Fruit fly (Drosophila melanogaster): ENCODE data around the gene CG13693.
A peak's percentile ranks its signal among the peaks of the same experiment; 100 is the strongest.

CG13693 gene

dm6 chr2L:273603-274002 is 41.3 kb downstream of the CG13693 start, which contains the start of the genes mbm and CG11555 (continued):
- no peak for TF ChIP-seq Ets65A (GFP tag)
- peak; percentile 10 for TF ChIP-seq gcm (GFP tag; optimal IDR thresholded peaks at IDR 0.05)
- TF ChIP-seq insv (GFP tag; optimal IDR thresholded peaks at IDR 0.05), result peak in 1 of 2 experiments; percentile 25
- TF ChIP-seq NfI (GFP tag; optimal IDR thresholded peaks at IDR 0.05), result peak; percentile 24
- no peak for TF ChIP-seq CG2875 (GFP tag; optimal IDR thresholded peaks at IDR 0.05)
- TF ChIP-seq ham (GFP tag; IDR thresholded peaks at IDR 0.05), result no peak
- peak; percentile 74 for TF ChIP-seq Dll (GFP tag; IDR thresholded peaks at IDR 0.05; ENCODE audit: partially characterized antibody)
- TF ChIP-seq Nf-YB (GFP tag; optimal IDR thresholded peaks at IDR 0.05), result peak; percentile 44
- no peak for TF ChIP-seq caup (GFP tag; optimal IDR thresholded peaks at IDR 0.05; ENCODE audit: severe bottlenecking)
- peak; percentile 49 for TF ChIP-seq CG11504 (tag; optimal IDR thresholded peaks at IDR 0.05)
- TF ChIP-seq CG3281 (GFP tag; optimal IDR thresholded peaks at IDR 0.05), result peak; percentile 47
- TF ChIP-seq CG12659 (GFP tag; optimal IDR thresholded peaks at IDR 0.05), result peak; percentile 45
- no peak for TF ChIP-seq psq (GFP tag; optimal IDR thresholded peaks at IDR 0.05)
- TF ChIP-seq vvl (GFP tag; IDR thresholded peaks at IDR 0.05), result no peak
- peak; percentile 84 for TF ChIP-seq dm (GFP tag; optimal IDR thresholded peaks at IDR 0.05)
- TF ChIP-seq CG15514 (GFP tag; optimal IDR thresholded peaks at IDR 0.05), result peak; percentile 55
- peak; percentile 46 for TF ChIP-seq CG2712 (tag; optimal IDR thresholded peaks at IDR 0.05)
- peak; percentile 33 for TF ChIP-seq HmgZ (tag; optimal IDR thresholded peaks at IDR 0.05)
- no peak for TF ChIP-seq CG16863 (GFP tag; optimal IDR thresholded peaks at IDR 0.05)
- no peak for TF ChIP-seq CG33213 (GFP tag; optimal IDR thresholded peaks at IDR 0.05)
- no peak for TF ChIP-seq TFAM (GFP tag; optimal IDR thresholded peaks at IDR 0.05)
- TF ChIP-seq Nf-YC (tag; optimal IDR thresholded peaks at IDR 0.05), result peak; percentile 74
- TF ChIP-seq CG10267 (tag; optimal IDR thresholded peaks at IDR 0.05), result peak; percentile 6
- TF ChIP-seq peb (GFP tag; IDR thresholded peaks at IDR 0.05), result no peak
- peak; percentile 25 for TF ChIP-seq Fer3 (tag; optimal IDR thresholded peaks at IDR 0.05)
- no peak for TF ChIP-seq Gug (GFP tag; IDR thresholded peaks at IDR 0.05)
- no peak for TF ChIP-seq CG13624 (GFP tag; optimal IDR thresholded peaks at IDR 0.05)
- peak; percentile 66 for TF ChIP-seq YL-1 (GFP tag; optimal IDR thresholded peaks at IDR 0.05)
- no peak for TF ChIP-seq Optix (GFP tag; IDR thresholded peaks at IDR 0.05)
- TF ChIP-seq CG14860 (GFP tag; IDR thresholded peaks at IDR 0.05; ENCODE audit: partially characterized antibody), result peak; percentile 32; the same call in 1 of the 3 replicates
- peak; percentile 61 for TF ChIP-seq CG8924 (tag; optimal IDR thresholded peaks at IDR 0.05)
- peak in 1 of 2 experiments; percentile 19 for TF ChIP-seq dpn (GFP tag; optimal IDR thresholded peaks at IDR 0.05)
- TF ChIP-seq Fer1 (GFP tag; optimal IDR thresholded peaks at IDR 0.05), result peak; percentile 49
- TF ChIP-seq CG4617 (GFP tag; optimal IDR thresholded peaks at IDR 0.05; ENCODE audit: borderline replicate concordance), result peak; percentile 10
- peak; percentile 41 for TF ChIP-seq PHDP (tag; optimal IDR thresholded peaks at IDR 0.05)
- no peak for TF ChIP-seq toy (GFP tag; IDR thresholded peaks at IDR 0.05)
- no peak for TF ChIP-seq Gsc (GFP tag; IDR thresholded peaks at IDR 0.05)
- TF ChIP-seq Elba2 (GFP tag; optimal IDR thresholded peaks at IDR 0.05), result no peak
- TF ChIP-seq CG4282 (GFP tag; optimal IDR thresholded peaks at IDR 0.05), result no peak
- peak; percentile 25; the same call in 1 of the 2 replicates for TF ChIP-seq slbo (GFP tag; IDR thresholded peaks at IDR 0.05)
- TF ChIP-seq CG9876 (GFP tag; optimal IDR thresholded peaks at IDR 0.05), result no peak
- TF ChIP-seq CG7271 (tag; optimal IDR thresholded peaks at IDR 0.05), result no peak
- no peak for TF ChIP-seq sisA (GFP tag; IDR thresholded peaks at IDR 0.05)
- peak; percentile 34 for TF ChIP-seq pzg (GFP tag; optimal IDR thresholded peaks at IDR 0.05)
- TF ChIP-seq CG2116 (GFP tag; optimal IDR thresholded peaks at IDR 0.05), result peak; percentile 61
- peak; percentile 24 for TF ChIP-seq CG33557 (GFP tag; optimal IDR thresholded peaks at IDR 0.05)
- no peak for TF ChIP-seq shn (GFP tag; optimal IDR thresholded peaks at IDR 0.05)
- no peak for TF ChIP-seq klu (GFP tag; IDR thresholded peaks at IDR 0.05)
- TF ChIP-seq eyg (GFP tag; optimal IDR thresholded peaks at IDR 0.05), result no peak
- no peak for TF ChIP-seq btn (GFP tag; optimal IDR thresholded peaks at IDR 0.05)
- peak; percentile 42 for TF ChIP-seq nmo (GFP tag; optimal IDR thresholded peaks at IDR 0.05)

Measured in whole organism, embryonic.